Worm (Caenorhabditis elegans) whole organism, L4 larva: ENCODE data around the gene thoc-7.
"Not testable (repeated sequence)": the region's sequence is repeated elsewhere in the genome, so short reads cannot be mapped to it uniquely, and the experiment has no call there.

Source experiments
- Y5F2A.4 ChIP-seq: fragments of 200-800 bp; sonication (Bioruptor generic); optimal IDR thresholded peaks from 2 replicates; lab custom pipeline; 2018; ENCODE audit warnings: mild to moderate bottlenecking, missing genetic modification characterization, missing compliant biosample characterization
- ceh-28 ChIP-seq: fragments of 150-350 bp; optimal IDR thresholded peaks from 2 replicates; lab custom pipeline; 2014; ENCODE audit warnings: missing biosample characterization, missing genetic modification reagents, missing genetic modification characterization
- ceh-32 ChIP-seq: sonication (generic microtip); optimal IDR thresholded peaks from 2 replicates; lab custom pipeline; 2016; ENCODE audit warnings: mild to moderate bottlenecking, missing genetic modification characterization, missing compliant biosample characterization; ENCODE audit not compliant: poor library complexity
- ceh-44 ChIP-seq: fragments of 200-800 bp; sonication (Bioruptor generic); IDR thresholded peaks from 2 replicates; pipeline ENCODE4 v1.3.6; 2022; ENCODE audit warnings: missing genetic modification reagents, missing genetic modification characterization, missing compliant biosample characterization
- fkh-10 ChIP-seq: fragments of 150-350 bp; optimal IDR thresholded peaks from 2 replicates; lab custom pipeline; 2014; ENCODE audit warnings: missing biosample characterization, missing genetic modification reagents, missing genetic modification characterization
- hlh-11 ChIP-seq: fragments of 200-800 bp; sonication (Bioruptor generic); optimal IDR thresholded peaks from 2 replicates; lab custom pipeline; 2018; ENCODE audit warnings: mild to moderate bottlenecking, missing genetic modification characterization, missing compliant biosample characterization
- madf-9 ChIP-seq: fragments of 200-800 bp; sonication (Bioruptor generic); conservative IDR thresholded peaks from 2 replicates; pipeline ENCODE4 v1.3.6; 2022; ENCODE audit warnings: missing genetic modification reagents, missing genetic modification characterization, missing compliant biosample characterization
- mdt-29 ChIP-seq: fragments of 200-800 bp; sonication (Bioruptor generic); IDR thresholded peaks from 2 replicates; pipeline ENCODE4 v1.3.6; 2022; ENCODE audit warnings: missing genetic modification reagents, missing genetic modification characterization, missing compliant biosample characterization
- mes-2 ChIP-seq: sonication (generic microtip); optimal IDR thresholded peaks from 2 replicates; lab custom pipeline; 2016; ENCODE audit warnings: missing genotype, mild to moderate bottlenecking, missing genetic modification characterization, missing compliant biosample characterization; ENCODE audit not compliant: poor library complexity, severe bottlenecking
- nhr-237 ChIP-seq: sonication (generic microtip); optimal IDR thresholded peaks from 2 replicates; lab custom pipeline; 2017; ENCODE audit warnings: missing biosample characterization, missing genetic modification characterization
- nhr-76 ChIP-seq: fragments of 150-350 bp; optimal IDR thresholded peaks from 2 replicates; lab custom pipeline; 2014; ENCODE audit warnings: missing biosample characterization, missing genetic modification characterization
- pha-4 ChIP-seq, 2 experiments: fragments of 150-350 bp in 1 of 2; fragments of 200-800 bp in 1 of 2; sonication (Bioruptor generic) in 1 of 2; IDR thresholded peaks in 1 of 2; optimal IDR thresholded peaks in 1 of 2; 2 replicates each; pipeline versions ENCODE4 v1.3.6 to Lab custom; 2014 to 2022; ENCODE audit warnings: missing genetic modification characterization in 2 of 2, missing genetic modification reagents in 2 of 2, missing biosample characterization in 1 of 2, missing compliant biosample characterization in 1 of 2
- snpc-4 ChIP-seq: fragments of 150-350 bp; optimal IDR thresholded peaks from 2 replicates; lab custom pipeline; 2014; ENCODE audit warnings: missing biosample characterization, missing genetic modification characterization
- unc-39 ChIP-seq: sonication (generic microtip); optimal IDR thresholded peaks from 2 replicates; lab custom pipeline; 2017; ENCODE audit warnings: missing biosample characterization, missing genetic modification characterization

DNA sequence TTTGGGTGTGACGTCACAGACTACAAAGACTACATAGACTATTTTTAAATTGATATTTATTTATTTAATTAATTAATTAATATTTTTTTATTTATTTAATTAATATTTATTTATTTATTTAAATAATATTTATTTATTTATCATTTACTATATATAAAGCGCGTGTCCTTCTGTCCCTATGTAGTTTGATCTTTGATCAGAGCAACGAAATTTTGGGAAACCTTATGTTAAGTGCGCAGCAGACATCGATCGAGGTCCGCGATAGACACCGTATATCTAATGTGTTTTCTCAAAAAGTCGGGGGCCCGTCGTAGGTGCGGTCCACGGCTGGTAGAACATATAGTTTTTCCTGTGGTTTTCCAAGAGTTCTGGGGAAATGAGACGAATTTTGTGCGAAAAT lies 2.3 kb downstream of the thoc-7 start:
- not testable (repeated sequence) for TF ChIP-seq mdt-29 (GFP tag; lab: Robert Waterston, UW); ceh-44; pha-4 (tag; optimal IDR thresholded peaks at IDR 0.05; lab: Kevin White, UChicago); fkh-10 (GFP tag; lab: Kevin White, UChicago); unc-39 (tag; lab: Kevin White, UChicago); nhr-76 (tag; lab: Kevin White, UChicago); Y5F2A.4 (GFP tag; lab: Kevin White, UChicago); ceh-32 (tag; lab: Kevin White, UChicago); nhr-237 (tag; lab: Kevin White, UChicago); madf-9 (GFP tag; lab: Robert Waterston, UW); hlh-11 (tag; lab: Kevin White, UChicago); snpc-4; mes-2 (tag; lab: Kevin White, UChicago); ceh-28 (tag; lab: Kevin White, UChicago)
- TF ChIP-seq pha-4 (GFP tag; IDR thresholded peaks at IDR 0.05; lab: Robert Waterston, UW), result 0 out of 2 replicates have a peak, but pooled peaks have one; percentile 32
